Worm (Caenorhabditis elegans): ENCODE measurements around the gene B0524.3.

B0524.3 gene

ce11 chrIII:1923419-1924318 is 36.2 kb downstream of the B0524.3 start (continued):
- TF ChIP-seq pros-1 (tag; optimal IDR thresholded peaks at IDR 0.05): peak; percentile 92
- TF ChIP-seq K02D7.2 (tag; optimal IDR thresholded peaks at IDR 0.05): no peak
- no peak for TF ChIP-seq mec-3 (tag; optimal IDR thresholded peaks at IDR 0.05; ENCODE audit: borderline replicate concordance)
- TF ChIP-seq elt-4 (tag; optimal IDR thresholded peaks at IDR 0.05): no peak
- TF ChIP-seq elt-2 (tag; optimal IDR thresholded peaks at IDR 0.05): no peak
- no peak for TF ChIP-seq ama-1 (optimal IDR thresholded peaks at IDR 0.05)
- no peak for TF ChIP-seq nhr-232 (tag; optimal IDR thresholded peaks at IDR 0.05)
- TF ChIP-seq pha-2 (tag; optimal IDR thresholded peaks at IDR 0.05): peak; percentile 66
- TF ChIP-seq rnt-1 (tag; optimal IDR thresholded peaks at IDR 0.05): peak; percentile 98
- no peak for TF ChIP-seq hlh-6 (tag; optimal IDR thresholded peaks at IDR 0.05)
- TF ChIP-seq pat-9 (tag; optimal IDR thresholded peaks at IDR 0.05): peak; percentile 92
- TF ChIP-seq pax-1 (tag; optimal IDR thresholded peaks at IDR 0.05): no peak
- TF ChIP-seq tbx-7 (tag; optimal IDR thresholded peaks at IDR 0.05): peak; percentile 17
- no peak for TF ChIP-seq ceh-24 (tag; optimal IDR thresholded peaks at IDR 0.05)
- peak; percentile 6 for TF ChIP-seq ttx-3 (tag; optimal IDR thresholded peaks at IDR 0.05)
- TF ChIP-seq dmd-4 (tag; optimal IDR thresholded peaks at IDR 0.05; ENCODE audit: borderline replicate concordance): peak; percentile 87
- no peak for TF ChIP-seq che-1 (tag; optimal IDR thresholded peaks at IDR 0.05)
- no peak for TF ChIP-seq nhr-11 (tag; optimal IDR thresholded peaks at IDR 0.05)
- no peak for TF ChIP-seq Y22D7AL.16 (tag; optimal IDR thresholded peaks at IDR 0.05)
- TF ChIP-seq C08G9.2 (tag; optimal IDR thresholded peaks at IDR 0.05): peak; percentile 41
- peak; percentile 54 for TF ChIP-seq syd-9 (tag; optimal IDR thresholded peaks at IDR 0.05)
- peak; percentile 7 for TF ChIP-seq dve-1 (tag; optimal IDR thresholded peaks at IDR 0.05)
- peak; percentile 25 for TF ChIP-seq T23F11.4 (GFP tag; optimal IDR thresholded peaks at IDR 0.05)
- peak; percentile 87 for TF ChIP-seq nfya-1 (tag; optimal IDR thresholded peaks at IDR 0.05)
- peak; percentile 99 for TF ChIP-seq unc-55 (GFP tag; optimal IDR thresholded peaks at IDR 0.05)
- no peak for TF ChIP-seq sox-4 (tag; optimal IDR thresholded peaks at IDR 0.05)
- peak; percentile 14 for TF ChIP-seq madf-2 (tag; optimal IDR thresholded peaks at IDR 0.05)
- TF ChIP-seq unc-86 (tag; optimal IDR thresholded peaks at IDR 0.05): peak; percentile 62
- TF ChIP-seq pha-4 (tag; optimal IDR thresholded peaks at IDR 0.05): no peak
- peak; percentile 57 for TF ChIP-seq hlh-30 (tag; optimal IDR thresholded peaks at IDR 0.05; ENCODE audit: insufficient read depth)
- no peak for TF ChIP-seq ceh-45 (GFP tag; IDR thresholded peaks at IDR 0.05)
- no peak for TF ChIP-seq pag-3 (tag; optimal IDR thresholded peaks at IDR 0.05; ENCODE audit: borderline replicate concordance)
- no peak for TF ChIP-seq ceh-48 (tag; optimal IDR thresholded peaks at IDR 0.05)
- TF ChIP-seq C38D4.7 (GFP tag; optimal IDR thresholded peaks at IDR 0.05): no peak
- TF ChIP-seq unc-42 (tag; optimal IDR thresholded peaks at IDR 0.05): peak; percentile 51
- no peak for TF ChIP-seq fkh-10 (GFP tag; optimal IDR thresholded peaks at IDR 0.05)
- TF ChIP-seq sdc-2 (tag; optimal IDR thresholded peaks at IDR 0.05): no peak
- peak; percentile 94 for TF ChIP-seq ref-2 (tag; optimal IDR thresholded peaks at IDR 0.05)
- TF ChIP-seq tbx-2 (tag; optimal IDR thresholded peaks at IDR 0.05): peak; percentile 93
- peak; percentile 82 for TF ChIP-seq ceh-34 (tag; optimal IDR thresholded peaks at IDR 0.05)
- no peak for TF ChIP-seq ceh-6 (GFP tag; optimal IDR thresholded peaks at IDR 0.05)
- no peak for TF ChIP-seq odd-2 (tag; optimal IDR thresholded peaks at IDR 0.05)
- TF ChIP-seq fkh-6 (tag; optimal IDR thresholded peaks at IDR 0.05): no peak
- no peak for TF ChIP-seq hlh-8 (tag; optimal IDR thresholded peaks at IDR 0.05)
- TF ChIP-seq npax-4 (tag; optimal IDR thresholded peaks at IDR 0.05): no peak

Measured in whole organism, late embryonic.